Fruit fly (Drosophila melanogaster) whole organism, embryonic: ENCODE measurements around the gene chic.

Experiments used
- BtbVII ChIP-seq: fragments of 200-800 bp; sonication (Bioruptor generic); optimal IDR thresholded peaks from 3 replicates; lab custom pipeline; 2017; ENCODE audit warnings: missing biosample characterization, mild to moderate bottlenecking, missing genetic modification characterization
- CG10267 ChIP-seq: fragments of 200-800 bp; sonication (Bioruptor generic); optimal IDR thresholded peaks from 2 replicates; lab custom pipeline; 2018; ENCODE audit warnings: missing biosample characterization, mild to moderate bottlenecking, missing genetic modification characterization, moderate library complexity
- CG11398 ChIP-seq: fragments of 200-800 bp; sonication (Bioruptor generic); optimal IDR thresholded peaks from 2 replicates; lab custom pipeline; 2016; ENCODE audit warnings: missing biosample characterization, missing genetic modification characterization
- CG14710 ChIP-seq: fragments of 200-800 bp; sonication (Bioruptor generic); optimal IDR thresholded peaks from 3 replicates; lab custom pipeline; 2019; ENCODE audit warnings: missing biosample characterization, mild to moderate bottlenecking, missing genetic modification characterization, moderate library complexity
- CG18262 ChIP-seq: fragments of 200-800 bp; optimal IDR thresholded peaks from 3 replicates; lab custom pipeline; 2019; ENCODE audit warnings: missing biosample characterization, mild to moderate bottlenecking, missing genetic modification characterization, moderate library complexity
- CG3281 ChIP-seq: fragments of 200-800 bp; sonication (Bioruptor generic); optimal IDR thresholded peaks from 3 replicates; lab custom pipeline; 2017; ENCODE audit warnings: missing biosample characterization, mild to moderate bottlenecking, missing genetic modification characterization
- CG33557 ChIP-seq: fragments of 200-800 bp; sonication (Bioruptor generic); optimal IDR thresholded peaks from 2 replicates; lab custom pipeline; 2019; ENCODE audit warnings: missing biosample characterization, mild to moderate bottlenecking, missing genetic modification characterization, moderate library complexity
- CG4282 ChIP-seq: fragments of 200-800 bp; sonication (Bioruptor generic); optimal IDR thresholded peaks from 2 replicates; lab custom pipeline; 2016; ENCODE audit warnings: missing biosample characterization, missing genetic modification characterization
- CG4820 ChIP-seq: fragments of 200-800 bp; sonication (Bioruptor generic); optimal IDR thresholded peaks from 3 replicates; lab custom pipeline; 2016; ENCODE audit warnings: missing biosample characterization, missing genetic modification characterization
- CG5180 ChIP-seq: fragments of 200-800 bp; sonication (Bioruptor generic); optimal IDR thresholded peaks from 3 replicates; lab custom pipeline; 2017; ENCODE audit warnings: missing biosample characterization, missing genetic modification characterization, mild to moderate bottlenecking, moderate library complexity, missing genetic modification reagents
- CG8359 ChIP-seq: fragments of 200-800 bp; sonication (Bioruptor generic); optimal IDR thresholded peaks from 2 replicates; lab custom pipeline; 2017; ENCODE audit warnings: missing biosample characterization, mild to moderate bottlenecking, missing genetic modification characterization, borderline replicate concordance
- CG8388 ChIP-seq: fragments of 200-800 bp; sonication (Bioruptor generic); optimal IDR thresholded peaks from 2 replicates; lab custom pipeline; 2019; ENCODE audit warnings: missing biosample characterization, mild to moderate bottlenecking, missing genetic modification characterization, moderate library complexity
- CG8478 ChIP-seq: fragments of >200 bp; optimal IDR thresholded peaks from 2 replicates; lab custom pipeline; 2018
- CG8924 ChIP-seq: fragments of 200-800 bp; optimal IDR thresholded peaks from 3 replicates; lab custom pipeline; 2019; ENCODE audit warnings: missing biosample characterization, mild to moderate bottlenecking, missing genetic modification characterization, moderate library complexity
- E2f1 ChIP-seq: fragments of 200-800 bp; sonication (Bioruptor generic); IDR thresholded peaks from 2 replicates; pipeline ENCODE4 v1.3.6; 2022; ENCODE audit warnings: missing biosample characterization, missing genetic modification characterization
- E2f2 ChIP-seq: fragments of 200-800 bp; sonication (Bioruptor generic); IDR thresholded peaks from 2 replicates; pipeline ENCODE4 v1.3.6; 2022; ENCODE audit warnings: missing biosample characterization, missing genetic modification characterization
- Eip74EF ChIP-seq, 2 experiments: fragments of 200-800 bp in 1 of 2; fragments of >200 bp in 1 of 2; sonication (Bioruptor generic) in 1 of 2; optimal IDR thresholded peaks; 2 replicates each; lab custom pipeline; 2017 to 2019; ENCODE audit warnings: missing biosample characterization in 2 of 2, missing genetic modification characterization in 2 of 2, mild to moderate bottlenecking in 1 of 2, moderate library complexity in 1 of 2
- HLHmδ ChIP-seq: fragments of 200-800 bp; sonication (Bioruptor generic); optimal IDR thresholded peaks from 2 replicates; lab custom pipeline; 2018; ENCODE audit warnings: missing biosample characterization, mild to moderate bottlenecking, missing genetic modification characterization, moderate library complexity
- HmgZ ChIP-seq: fragments of 200-800 bp; sonication (Bioruptor generic); optimal IDR thresholded peaks from 2 replicates; lab custom pipeline; 2018; ENCODE audit warnings: missing biosample characterization, mild to moderate bottlenecking, missing genetic modification characterization
- Hr51 ChIP-seq, 2 experiments: fragments of 200-800 bp; sonication (Bioruptor generic); optimal IDR thresholded peaks; 2 replicates in 1 of 2; 3 replicates in 1 of 2; lab custom pipeline; 2016 to 2018; ENCODE audit warnings: missing biosample characterization in 2 of 2, missing genetic modification characterization in 2 of 2, mild to moderate bottlenecking in 1 of 2, moderate library complexity in 1 of 2
- Jarid2 ChIP-seq: fragments of 200-800 bp; sonication (Bioruptor generic); optimal IDR thresholded peaks from 3 replicates; lab custom pipeline; 2017; ENCODE audit warnings: mild to moderate bottlenecking, missing biosample characterization, missing genetic modification reagents, missing genetic modification characterization
- Mes4 ChIP-seq: fragments of 200-800 bp; sonication (Bioruptor generic); optimal IDR thresholded peaks from 2 replicates; lab custom pipeline; 2016; ENCODE audit warnings: missing biosample characterization, missing genetic modification characterization
- NFAT ChIP-seq: fragments of 200-800 bp; sonication (Bioruptor generic); IDR thresholded peaks from 2 replicates; pipeline ENCODE4 v1.3.6; 2022; ENCODE audit warnings: missing biosample characterization, missing genetic modification characterization
- Xrp1 ChIP-seq: fragments of 200-800 bp; sonication (Bioruptor generic); IDR thresholded peaks from 2 replicates; pipeline ENCODE4 v1.3.6; 2022; ENCODE audit warnings: missing biosample characterization, missing genetic modification characterization
- az2 ChIP-seq: fragments of 200-800 bp; sonication (Bioruptor generic); optimal IDR thresholded peaks from 3 replicates; lab custom pipeline; 2016; ENCODE audit warnings: missing biosample characterization, missing genetic modification characterization
- bcd ChIP-seq: fragments of 200-800 bp; sonication (Bioruptor generic); optimal IDR thresholded peaks from 2 replicates; lab custom pipeline; 2017; ENCODE audit warnings: missing biosample characterization, mild to moderate bottlenecking, missing genetic modification characterization
- cwo ChIP-seq: fragments of 200-800 bp; sonication (Bioruptor generic); optimal IDR thresholded peaks from 3 replicates; lab custom pipeline; 2017; ENCODE audit warnings: missing biosample characterization, missing genetic modification characterization, mild to moderate bottlenecking, moderate library complexity, missing genetic modification reagents
- dm ChIP-seq: fragments of 200-800 bp; sonication (Bioruptor generic); optimal IDR thresholded peaks from 3 replicates; lab custom pipeline; 2016; ENCODE audit warnings: missing biosample characterization, missing genetic modification characterization
- dpn ChIP-seq, 2 experiments: fragments of 200-800 bp; sonication (Bioruptor generic); optimal IDR thresholded peaks; 3 replicates each; lab custom pipeline; 2016; ENCODE audit warnings: missing biosample characterization in 2 of 2, missing genetic modification characterization in 2 of 2
- ftz-f1 ChIP-seq: fragments of 200-800 bp; sonication (Bioruptor generic); optimal IDR thresholded peaks from 2 replicates; lab custom pipeline; 2016; ENCODE audit warnings: missing biosample characterization, missing genetic modification characterization
- fu2 ChIP-seq: fragments of 200-800 bp; sonication (Bioruptor generic); optimal IDR thresholded peaks from 2 replicates; lab custom pipeline; 2016; ENCODE audit warnings: missing biosample characterization, missing genetic modification characterization
- gcm2 ChIP-seq: fragments of 200-800 bp; sonication (Bioruptor generic); optimal IDR thresholded peaks from 2 replicates; lab custom pipeline; 2016; ENCODE audit warnings: missing biosample characterization, missing genetic modification characterization
- grn ChIP-seq: fragments of 200-800 bp; sonication (Bioruptor generic); optimal IDR thresholded peaks from 3 replicates; lab custom pipeline; 2017; ENCODE audit warnings: missing biosample characterization, missing genetic modification characterization
- gsb-n ChIP-seq: fragments of 200-800 bp; sonication (Bioruptor generic); optimal IDR thresholded peaks from 3 replicates; lab custom pipeline; 2018; ENCODE audit warnings: missing biosample characterization, mild to moderate bottlenecking, missing genetic modification characterization
- her ChIP-seq: fragments of 200-800 bp; sonication (Bioruptor generic); optimal IDR thresholded peaks from 2 replicates; lab custom pipeline; 2016; ENCODE audit warnings: missing biosample characterization, missing genetic modification characterization
- kay ChIP-seq: fragments of 200-800 bp; sonication (Bioruptor generic); optimal IDR thresholded peaks from 2 replicates; lab custom pipeline; 2016; ENCODE audit warnings: missing biosample characterization, missing genetic modification characterization
- knrl ChIP-seq: fragments of 200-800 bp; sonication (Bioruptor generic); IDR thresholded peaks from 3 replicates; pipeline ENCODE4 v1.3.6; 2022; ENCODE audit warnings: missing biosample characterization, missing genetic modification characterization; ENCODE audit not compliant: partially characterized antibody
- nau ChIP-seq: fragments of 200-800 bp; sonication (Bioruptor generic); optimal IDR thresholded peaks from 3 replicates; lab custom pipeline; 2017; ENCODE audit warnings: missing biosample characterization, mild to moderate bottlenecking, missing genetic modification characterization, missing genetic modification reagents
- nom ChIP-seq: fragments of 200-800 bp; sonication (Bioruptor generic); optimal IDR thresholded peaks from 2 replicates; lab custom pipeline; 2017; ENCODE audit warnings: missing biosample characterization, missing genetic modification characterization, mild to moderate bottlenecking, moderate library complexity, missing genetic modification reagents
- oc ChIP-seq: fragments of 200-800 bp; sonication (Bioruptor generic); optimal IDR thresholded peaks from 2 replicates; lab custom pipeline; 2018; ENCODE audit warnings: missing biosample characterization, mild to moderate bottlenecking, missing genetic modification characterization, moderate library complexity
- pzg ChIP-seq: fragments of 200-800 bp; sonication (Bioruptor generic); optimal IDR thresholded peaks from 3 replicates; lab custom pipeline; 2018; ENCODE audit warnings: missing biosample characterization, mild to moderate bottlenecking, missing genetic modification characterization, moderate library complexity
- salm ChIP-seq: fragments of 200-800 bp; sonication (Bioruptor generic); optimal IDR thresholded peaks from 2 replicates; lab custom pipeline; 2018; ENCODE audit warnings: missing biosample characterization, mild to moderate bottlenecking, missing genetic modification characterization
- sens ChIP-seq: fragments of 200-800 bp; sonication (Bioruptor generic); peaks from one replicate; lab custom pipeline; 2016; ENCODE audit warnings: missing biosample characterization, missing genetic modification characterization
- sima ChIP-seq: fragments of 200-800 bp; sonication (Bioruptor generic); optimal IDR thresholded peaks from 2 replicates; lab custom pipeline; 2016; ENCODE audit warnings: missing biosample characterization, missing genetic modification characterization
- ttk ChIP-seq: fragments of 200-800 bp; sonication (Bioruptor generic); IDR thresholded peaks from 2 replicates; pipeline ENCODE4 v2.1.2; 2022; ENCODE audit warnings: missing biosample characterization, missing genetic modification characterization
- vfl ChIP-seq: fragments of 200-800 bp; sonication (Bioruptor generic); optimal IDR thresholded peaks from 2 replicates; lab custom pipeline; 2016; ENCODE audit warnings: missing biosample characterization, missing genetic modification characterization
- wek ChIP-seq: fragments of 200-800 bp; sonication (Bioruptor generic); optimal IDR thresholded peaks from 3 replicates; lab custom pipeline; 2018; ENCODE audit warnings: missing biosample characterization, mild to moderate bottlenecking, missing genetic modification characterization, moderate library complexity
- zen2 ChIP-seq: fragments of 200-800 bp; sonication (Bioruptor generic); IDR thresholded peaks from 3 replicates; pipeline ENCODE4 v1.3.6; 2022; ENCODE audit warnings: missing biosample characterization, missing genetic modification characterization; ENCODE audit not compliant: partially characterized antibody

The chic gene

dm6 chr2L:5979957-5980861 is 609 bp downstream of the chic start (continued):
- TF ChIP-seq HmgZ (tag; lab: Kevin White, UChicago): peak; percentile 31
- TF ChIP-seq CG3281 (GFP tag; lab: Kevin White, UChicago): peak; percentile 34
- peak; percentile 73 for TF ChIP-seq BtbVII (GFP tag; lab: Kevin White, UChicago)
- no peak for TF ChIP-seq ttk (GFP tag; lab: Robert Waterston, UW)
- peak; percentile 9 for TF ChIP-seq CG8388
- peak; percentile 98 for TF ChIP-seq kay
- TF ChIP-seq sima (GFP tag; lab: Kevin White, UChicago): no peak
- TF ChIP-seq CG11398 (GFP tag; lab: Kevin White, UChicago): peak; percentile 53
- TF ChIP-seq Mes4 (GFP tag; lab: Kevin White, UChicago): peak; percentile 10
- peak; percentile 33 for TF ChIP-seq cwo (GFP tag; lab: Kevin White, UChicago)
- no peak for TF ChIP-seq vfl (GFP tag; lab: Kevin White, UChicago)
- no peak for TF ChIP-seq gcm2 (GFP tag; lab: Kevin White, UChicago)
- TF ChIP-seq wek (GFP tag; lab: Kevin White, UChicago): peak; percentile 57
- TF ChIP-seq Jarid2: peak; percentile 82
- TF ChIP-seq CG18262 (tag; lab: Kevin White, UChicago): no peak
- no peak for TF ChIP-seq CG4282 (GFP tag; lab: Kevin White, UChicago)
- TF ChIP-seq nom (GFP tag; lab: Kevin White, UChicago): peak; percentile 85
- peak; percentile 4 for TF ChIP-seq grn (GFP tag; lab: Kevin White, UChicago)
- TF ChIP-seq CG33557 (GFP tag; lab: Kevin White, UChicago): peak; percentile 32
- peak; percentile 12 for TF ChIP-seq CG8359 (GFP tag; lab: Kevin White, UChicago)
- peak in 1 of 2 experiments; percentile 62 for TF ChIP-seq Eip74EF (GFP tag; optimal IDR thresholded peaks at IDR 0.05; lab: Kevin White, UChicago)
- TF ChIP-seq knrl (GFP tag; lab: Robert Waterston, UW): no peak
- peak; percentile 58 for TF ChIP-seq ftz-f1 (GFP tag; lab: Kevin White, UChicago)
- TF ChIP-seq nau (GFP tag; lab: Kevin White, UChicago): no peak
- peak in 1 of 2 experiments; percentile 7 for TF ChIP-seq Hr51 (GFP tag; optimal IDR thresholded peaks at IDR 0.05; lab: Kevin White, UChicago)
- TF ChIP-seq gsb-n (tag; lab: Kevin White, UChicago): peak; percentile 5
- TF ChIP-seq CG8478 (lab: Kevin White, UChicago): no peak
- TF ChIP-seq Xrp1 (GFP tag; lab: Robert Waterston, UW): no peak
- TF ChIP-seq E2f2 (GFP tag; lab: Robert Waterston, UW): no peak
- no peak for TF ChIP-seq E2f1 (GFP tag; lab: Robert Waterston, UW)
- TF ChIP-seq NFAT: no peak
- TF ChIP-seq her (GFP tag; lab: Kevin White, UChicago): peak; percentile 65
- TF ChIP-seq CG4820 (GFP tag; lab: Kevin White, UChicago): no peak
- TF ChIP-seq zen2: no peak
- TF ChIP-seq sens (GFP tag; lab: Kevin White, UChicago): peak; percentile 82
- peak in 1 of 2 experiments; percentile 9 for TF ChIP-seq dpn (GFP tag; optimal IDR thresholded peaks at IDR 0.05; lab: Kevin White, UChicago)
- peak; percentile 16 for TF ChIP-seq oc (tag; lab: Kevin White, UChicago)
- no peak for TF ChIP-seq bcd (GFP tag; lab: Kevin White, UChicago)
- TF ChIP-seq CG5180 (GFP tag; lab: Kevin White, UChicago): peak; percentile 13
- peak; percentile 23 for TF ChIP-seq CG8924 (tag; lab: Kevin White, UChicago)
- peak; percentile 42 for TF ChIP-seq salm
- TF ChIP-seq CG10267 (tag; lab: Kevin White, UChicago): peak; percentile 26
- peak; percentile 83 for TF ChIP-seq HLHmδ (GFP tag; lab: Kevin White, UChicago)
- TF ChIP-seq CG14710 (tag; lab: Kevin White, UChicago): no peak
- TF ChIP-seq az2 (GFP tag; lab: Kevin White, UChicago): no peak
- TF ChIP-seq pzg (GFP tag; lab: Kevin White, UChicago): no peak
- TF ChIP-seq dm: no peak
- TF ChIP-seq fu2 (GFP tag; lab: Kevin White, UChicago): no peak
